Fruit fly (Drosophila melanogaster) whole organism, prepupa: ENCODE data around the gene CG3402.
A peak's percentile ranks its signal among the peaks of the same experiment; 100 is the strongest.

Source experiments
- Blimp-1 ChIP-seq: fragments of 200-800 bp; sonication (Bioruptor generic); optimal IDR thresholded peaks from 3 replicates; lab custom pipeline; 2017; ENCODE audit warnings: missing biosample characterization, missing genetic modification characterization, mild to moderate bottlenecking, moderate library complexity, missing genetic modification reagents
- CG10631 ChIP-seq: fragments of 200-800 bp; sonication (Bioruptor generic); optimal IDR thresholded peaks from 2 replicates; lab custom pipeline; 2016; ENCODE audit warnings: missing biosample characterization, missing genetic modification characterization
- CG10669 ChIP-seq: fragments of 200-800 bp; sonication (Bioruptor generic); optimal IDR thresholded peaks from 3 replicates; lab custom pipeline; 2018; ENCODE audit warnings: missing biosample characterization, mild to moderate bottlenecking, missing genetic modification characterization, moderate library complexity
- CG11294 ChIP-seq: fragments of 200-800 bp; sonication (Bioruptor generic); IDR thresholded peaks from 2 replicates; pipeline ENCODE4 v1.3.6; 2022; ENCODE audit warnings: missing biosample characterization, missing genetic modification characterization
- CG11762 ChIP-seq: fragments of 200-800 bp; sonication (Bioruptor generic); optimal IDR thresholded peaks from 3 replicates; lab custom pipeline; 2016; ENCODE audit warnings: missing biosample characterization, missing genetic modification characterization; ENCODE audit not compliant: insufficient read depth
- CG15336 ChIP-seq: fragments of 200-800 bp; sonication (Bioruptor generic); IDR thresholded peaks from 2 replicates; pipeline ENCODE4 v1.3.6; 2022; ENCODE audit warnings: missing biosample characterization, missing genetic modification characterization
- CG16779 ChIP-seq: fragments of 200-800 bp; sonication (Bioruptor generic); optimal IDR thresholded peaks from 3 replicates; lab custom pipeline; 2017; ENCODE audit warnings: missing biosample characterization, mild to moderate bottlenecking, missing genetic modification characterization
- CG3032 ChIP-seq: fragments of 200-800 bp; optimal IDR thresholded peaks from 2 replicates; lab custom pipeline; 2019; ENCODE audit warnings: missing biosample characterization, mild to moderate bottlenecking, missing genetic modification characterization, moderate library complexity
- CG31627 ChIP-seq: fragments of 200-800 bp; sonication (Bioruptor generic); optimal IDR thresholded peaks from 3 replicates; lab custom pipeline; 2016; ENCODE audit warnings: missing biosample characterization, missing genetic modification characterization
- CG34406 ChIP-seq: fragments of 200-800 bp; sonication (Bioruptor generic); optimal IDR thresholded peaks from 3 replicates; lab custom pipeline; 2016; ENCODE audit warnings: missing biosample characterization, missing genetic modification characterization
- CG4318 ChIP-seq: fragments of 200-800 bp; sonication (Bioruptor generic); optimal IDR thresholded peaks from 3 replicates; lab custom pipeline; 2017; ENCODE audit warnings: missing biosample characterization, mild to moderate bottlenecking, missing genetic modification characterization
- CG6163 ChIP-seq: fragments of 200-800 bp; sonication (Bioruptor generic); IDR thresholded peaks from 3 replicates; pipeline ENCODE4 v1.3.6; 2022; ENCODE audit warnings: missing biosample characterization, missing genetic modification characterization
- CG6276 ChIP-seq: fragments of 200-800 bp; sonication (Bioruptor generic); optimal IDR thresholded peaks from 2 replicates; lab custom pipeline; 2017; ENCODE audit warnings: missing biosample characterization, mild to moderate bottlenecking, missing genetic modification characterization
- CG8119 ChIP-seq: fragments of 200-800 bp; sonication (Bioruptor generic); IDR thresholded peaks from 3 replicates; pipeline ENCODE4 v1.3.6; 2022; ENCODE audit warnings: missing biosample characterization, missing genetic modification characterization
- CG8632 ChIP-seq: fragments of 200-800 bp; sonication (Bioruptor generic); optimal IDR thresholded peaks from 3 replicates; lab custom pipeline; 2016; ENCODE audit warnings: missing biosample characterization, missing genetic modification characterization
- CG9139 ChIP-seq: fragments of 200-800 bp; sonication (Bioruptor generic); optimal IDR thresholded peaks from 3 replicates; lab custom pipeline; 2017; ENCODE audit warnings: missing biosample characterization, mild to moderate bottlenecking, missing genetic modification characterization
- Eip75B ChIP-seq: fragments of 200-800 bp; sonication (Bioruptor generic); optimal IDR thresholded peaks from 3 replicates; lab custom pipeline; 2016; ENCODE audit warnings: missing biosample characterization, missing genetic modification characterization
- Eip78C ChIP-seq: fragments of 200-800 bp; sonication (Bioruptor generic); peaks from one replicate; lab custom pipeline; 2016; ENCODE audit warnings: missing biosample characterization, missing genetic modification characterization
- Eip93F ChIP-seq: fragments of 200-800 bp; sonication (Bioruptor generic); optimal IDR thresholded peaks from 2 replicates; lab custom pipeline; 2016; ENCODE audit warnings: missing biosample characterization, mild to moderate bottlenecking, missing genetic modification characterization
- Gug ChIP-seq: fragments of 200-800 bp; sonication (Bioruptor generic); IDR thresholded peaks from 2 replicates; pipeline ENCODE4 v1.3.6; 2022; ENCODE audit warnings: missing biosample characterization, missing genetic modification characterization
- Hr38 ChIP-seq: sonication (Bioruptor generic); optimal IDR thresholded peaks from 2 replicates; lab custom pipeline; 2016; ENCODE audit warnings: missing biosample characterization, missing genetic modification characterization
- Hr4 ChIP-seq: fragments of 200-800 bp; sonication (Bioruptor generic); optimal IDR thresholded peaks from 3 replicates; lab custom pipeline; 2016; ENCODE audit warnings: missing biosample characterization, missing genetic modification characterization
- Lpt ChIP-seq: fragments of 200-800 bp; sonication (Bioruptor generic); optimal IDR thresholded peaks from 3 replicates; lab custom pipeline; 2016; ENCODE audit warnings: missing biosample characterization, missing genetic modification characterization
- Met ChIP-seq: fragments of 200-800 bp; sonication (Bioruptor generic); optimal IDR thresholded peaks from 3 replicates; lab custom pipeline; 2016; ENCODE audit warnings: missing biosample characterization, missing genetic modification characterization
- Smox ChIP-seq: fragments of 200-800 bp; sonication (Bioruptor generic); optimal IDR thresholded peaks from 3 replicates; lab custom pipeline; 2016; ENCODE audit warnings: missing biosample characterization, missing genetic modification characterization
- Sox102F ChIP-seq: fragments of 200-800 bp; sonication (Bioruptor generic); optimal IDR thresholded peaks from 2 replicates; lab custom pipeline; 2016; ENCODE audit warnings: missing biosample characterization, mild to moderate bottlenecking, missing genetic modification characterization
- Sox14 ChIP-seq: fragments of 200-800 bp; sonication (Bioruptor generic); optimal IDR thresholded peaks from 3 replicates; lab custom pipeline; 2016; ENCODE audit warnings: missing biosample characterization, missing genetic modification characterization
- achi ChIP-seq: fragments of 200-800 bp; sonication (Bioruptor generic); optimal IDR thresholded peaks from 3 replicates; lab custom pipeline; 2016; ENCODE audit warnings: missing biosample characterization, missing genetic modification characterization
- cyc ChIP-seq: fragments of 200-800 bp; sonication (Bioruptor generic); optimal IDR thresholded peaks from 3 replicates; lab custom pipeline; 2016; ENCODE audit warnings: missing biosample characterization, missing genetic modification characterization
- dac ChIP-seq: fragments of 200-800 bp; sonication (Bioruptor generic); optimal IDR thresholded peaks from 2 replicates; lab custom pipeline; 2017; ENCODE audit warnings: missing biosample characterization, mild to moderate bottlenecking, missing genetic modification characterization
- dsx ChIP-seq: fragments of 200-800 bp; optimal IDR thresholded peaks from 3 replicates; lab custom pipeline; 2019; ENCODE audit warnings: missing biosample characterization, mild to moderate bottlenecking, missing genetic modification characterization, moderate library complexity; ENCODE audit not compliant: poor library complexity, severe bottlenecking
- eg ChIP-seq: fragments of 200-800 bp; sonication (Bioruptor generic); IDR thresholded peaks from 3 replicates; pipeline ENCODE4 v1.3.6; 2022; ENCODE audit warnings: missing biosample characterization, missing genetic modification characterization
- esn ChIP-seq: fragments of 200-800 bp; sonication (Bioruptor generic); optimal IDR thresholded peaks from 2 replicates; lab custom pipeline; 2016; ENCODE audit warnings: missing biosample characterization, mild to moderate bottlenecking, missing genetic modification characterization, moderate library complexity
- fd59A ChIP-seq: fragments of 200-800 bp; sonication (Bioruptor generic); optimal IDR thresholded peaks from 2 replicates; lab custom pipeline; 2017; ENCODE audit warnings: missing biosample characterization, mild to moderate bottlenecking, missing genetic modification characterization, missing genetic modification reagents
- fkh ChIP-seq: fragments of 200-800 bp; sonication (Bioruptor generic); optimal IDR thresholded peaks from 3 replicates; lab custom pipeline; 2017; ENCODE audit warnings: missing biosample characterization, mild to moderate bottlenecking, missing genetic modification characterization, moderate library complexity
- lz ChIP-seq: fragments of 200-800 bp; sonication (Bioruptor generic); optimal IDR thresholded peaks from 3 replicates; lab custom pipeline; 2016; ENCODE audit warnings: missing biosample characterization, missing genetic modification characterization
- net ChIP-seq: fragments of 200-800 bp; sonication (Bioruptor generic); optimal IDR thresholded peaks from 3 replicates; lab custom pipeline; 2016; ENCODE audit warnings: missing biosample characterization, missing genetic modification characterization
- pdm3 ChIP-seq: fragments of 200-800 bp; sonication (Bioruptor generic); optimal IDR thresholded peaks from 3 replicates; lab custom pipeline; 2016; ENCODE audit warnings: missing biosample characterization, missing genetic modification characterization
- salr ChIP-seq, 2 experiments: fragments of 200-800 bp; sonication (Bioruptor generic); optimal IDR thresholded peaks; 3 replicates each; lab custom pipeline; 2016 to 2018; ENCODE audit warnings: missing biosample characterization in 2 of 2, missing genetic modification characterization in 2 of 2, mild to moderate bottlenecking in 1 of 2
- ss ChIP-seq, 2 experiments: fragments of 200-800 bp; sonication (Bioruptor generic); optimal IDR thresholded peaks; 2 replicates in 1 of 2; 3 replicates in 1 of 2; lab custom pipeline; 2017 to 2018; ENCODE audit warnings: mild to moderate bottlenecking in 2 of 2, missing biosample characterization in 2 of 2, missing genetic modification characterization in 2 of 2, moderate library complexity in 1 of 2
- topi ChIP-seq: fragments of 200-800 bp; sonication (Bioruptor generic); optimal IDR thresholded peaks from 3 replicates; lab custom pipeline; 2016; ENCODE audit warnings: missing biosample characterization, missing genetic modification characterization
- vri ChIP-seq: fragments of 200-800 bp; sonication (Bioruptor generic); optimal IDR thresholded peaks from 3 replicates; lab custom pipeline; 2016; ENCODE audit warnings: missing biosample characterization, mild to moderate bottlenecking, missing genetic modification characterization

The CG3402 gene

dm6 chr3L:626498-627369, 25.9 kb downstream of the CG3402 start (continued):
- TF ChIP-seq vri (peak; percentile 57), CG11294 (peak; percentile 39; the same call in 1 of the 2 replicates), esn (GFP tag; lab: Kevin White, UChicago) (peak; percentile 28), CG31627 (GFP tag; lab: Kevin White, UChicago) (peak; percentile 52), Sox102F (GFP tag; lab: Kevin White, UChicago) (peak; percentile 58), Hr4 (peak; percentile 51), CG8632 (GFP tag; lab: Kevin White, UChicago) (peak; percentile 27), Eip75B (GFP tag; lab: Kevin White, UChicago) (peak; percentile 27), lz (GFP tag; lab: Kevin White, UChicago) (peak; percentile 50), topi (GFP tag; lab: Kevin White, UChicago) (peak; percentile 21), CG3032 (tag; lab: Kevin White, UChicago) (peak; percentile 73), net (peak; percentile 75), CG4318 (GFP tag; lab: Kevin White, UChicago) (no peak), CG6276 (GFP tag; lab: Kevin White, UChicago) (peak; percentile 83), Smox (GFP tag; lab: Kevin White, UChicago) (peak; percentile 39), Sox14 (GFP tag; lab: Kevin White, UChicago) (peak; percentile 37), Gug (GFP tag; lab: Robert Waterston, UW) (peak; percentile 77), CG11762 (GFP tag; lab: Kevin White, UChicago) (peak; percentile 45), Hr38 (GFP tag; lab: Kevin White, UChicago) (peak; percentile 7), dsx (peak; percentile 80), ss (GFP tag; optimal IDR thresholded peaks at IDR 0.05; lab: Kevin White, UChicago) (peak; percentile 91 to 95)

dm6 chr3L:625899-626298, 26.8 kb downstream of the CG3402 start:
- TF ChIP-seq Eip78C (GFP tag; lab: Kevin White, UChicago): no peak
- no peak for TF ChIP-seq Blimp-1 (GFP tag; lab: Kevin White, UChicago)
- no peak for TF ChIP-seq CG34406 (GFP tag; lab: Kevin White, UChicago)
- TF ChIP-seq Lpt (GFP tag; lab: Kevin White, UChicago): no peak
- no peak for TF ChIP-seq achi (GFP tag; lab: Kevin White, UChicago)
- no peak for TF ChIP-seq CG11294
- no peak for TF ChIP-seq fd59A
- peak; percentile 53 for TF ChIP-seq fkh (GFP tag; lab: Kevin White, UChicago)
- no peak for TF ChIP-seq pdm3 (GFP tag; lab: Kevin White, UChicago)
- TF ChIP-seq Sox14 (GFP tag; lab: Kevin White, UChicago): no peak
- peak; percentile 71 for TF ChIP-seq eg
- no peak for TF ChIP-seq CG10631
- TF ChIP-seq Eip93F (GFP tag; lab: Kevin White, UChicago): no peak
- TF ChIP-seq salr (GFP tag; optimal IDR thresholded peaks at IDR 0.05; lab: Kevin White, UChicago): no peak
- TF ChIP-seq CG8119 (GFP tag; lab: Robert Waterston, UW): 0 out of 3 replicates have a peak, but pooled peaks have one; percentile 36
- TF ChIP-seq Gug (GFP tag; lab: Robert Waterston, UW): 0 out of 2 replicates have a peak, but pooled peaks have one; percentile 14
- peak; percentile 7 for TF ChIP-seq Met
- TF ChIP-seq CG6163: peak; percentile 54; the same call in 2 of the 3 replicates
- TF ChIP-seq Hr38 (GFP tag; lab: Kevin White, UChicago): no peak
- TF ChIP-seq CG6276 (GFP tag; lab: Kevin White, UChicago): peak; percentile 20
- TF ChIP-seq CG16779 (tag; lab: Kevin White, UChicago): no peak
- TF ChIP-seq cyc (GFP tag; lab: Kevin White, UChicago): no peak
- TF ChIP-seq dac (GFP tag; lab: Kevin White, UChicago): no peak
- TF ChIP-seq esn (GFP tag; lab: Kevin White, UChicago): no peak
- TF ChIP-seq dsx: no peak
- no peak for TF ChIP-seq CG10669 (GFP tag; lab: Kevin White, UChicago)
- TF ChIP-seq vri: no peak
- TF ChIP-seq CG9139 (GFP tag; lab: Kevin White, UChicago): no peak
- no peak; the same call in 1 of the 2 replicates for TF ChIP-seq CG15336 (GFP tag; lab: Robert Waterston, UW)
- TF ChIP-seq CG8632 (GFP tag; lab: Kevin White, UChicago): no peak
